Fruit fly (Drosophila melanogaster) whole organism, prepupa: Measurements from ENCODE around the gene GABA-B-R2.

Experiments used
- CG10669 ChIP-seq: fragments of 200-800 bp; sonication (Bioruptor generic); optimal IDR thresholded peaks from 3 replicates; lab custom pipeline; 2018; ENCODE audit warnings: missing biosample characterization, mild to moderate bottlenecking, missing genetic modification characterization, moderate library complexity
- CG34406 ChIP-seq: fragments of 200-800 bp; sonication (Bioruptor generic); optimal IDR thresholded peaks from 3 replicates; lab custom pipeline; 2016; ENCODE audit warnings: missing biosample characterization, missing genetic modification characterization
- Eip78C ChIP-seq: fragments of 200-800 bp; sonication (Bioruptor generic); peaks from one replicate; lab custom pipeline; 2016; ENCODE audit warnings: missing biosample characterization, missing genetic modification characterization

DNA sequence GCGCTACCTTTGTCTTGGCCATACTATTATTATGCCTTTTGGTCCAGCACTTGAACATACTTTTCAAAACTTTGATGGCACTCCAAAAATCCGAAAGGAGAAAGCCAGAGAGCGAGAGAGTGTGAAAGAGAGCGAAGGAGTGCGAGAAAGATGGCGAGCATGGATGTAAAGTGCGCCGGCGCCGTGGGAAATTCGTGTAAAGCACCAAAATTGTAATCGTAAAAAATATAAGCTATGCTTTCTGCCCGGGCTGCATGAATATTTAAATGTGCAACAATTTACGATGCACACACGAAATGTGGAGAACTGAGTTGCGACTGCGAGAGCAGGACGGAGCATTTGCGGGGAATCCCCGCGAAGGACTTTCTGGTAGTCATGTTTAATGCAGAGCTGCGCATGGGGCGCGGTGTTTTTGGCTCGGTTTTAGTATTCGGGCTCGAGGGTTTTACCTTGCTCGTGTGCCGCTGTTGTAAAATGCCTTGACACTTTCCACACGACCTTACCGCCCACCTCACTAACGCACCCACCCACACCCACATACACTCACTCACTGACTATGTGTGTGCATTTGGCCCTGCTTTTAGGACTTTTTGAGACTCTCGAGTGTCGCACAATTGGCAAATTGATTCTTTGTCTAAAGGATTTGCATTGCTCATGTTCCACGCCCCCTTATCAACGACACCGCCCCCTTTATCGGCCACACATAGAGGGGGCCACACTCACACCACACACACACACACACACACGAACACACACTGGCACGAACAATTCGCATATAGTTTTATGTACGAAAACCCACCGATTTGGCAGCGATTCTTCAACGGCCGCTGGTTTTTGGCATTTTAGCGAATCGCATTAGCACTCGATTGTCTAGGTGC is 46.3 kb upstream of the GABA-B-R2 start:
- TF ChIP-seq CG10669 (GFP tag; lab: Kevin White, UChicago) (no peak), Eip78C (GFP tag; lab: Kevin White, UChicago) (no peak), CG34406 (GFP tag; lab: Kevin White, UChicago) (no peak)
